Worm (Caenorhabditis elegans) whole organism, mixed stage, embryonic: ENCODE results near the gene T05C12.1.

Source experiments
- ces-1 ChIP-seq: fragments of 150-350 bp; optimal IDR thresholded peaks from 2 replicates; lab custom pipeline; 2014; ENCODE audit warnings: missing biosample characterization, missing genetic modification reagents, missing genetic modification characterization
- elt-1 ChIP-seq: sonication (generic microtip); optimal IDR thresholded peaks from 2 replicates; lab custom pipeline; 2017; ENCODE audit warnings: missing genetic modification characterization, mild to moderate bottlenecking, missing compliant biosample characterization, antibody characterized with exemption, moderate library complexity, borderline replicate concordance; ENCODE audit not compliant: insufficient read depth
- nhr-237 ChIP-seq: fragments of 150-350 bp; optimal IDR thresholded peaks from 2 replicates; lab custom pipeline; 2014; ENCODE audit warnings: missing biosample characterization, missing genetic modification characterization
- nhr-28 ChIP-seq: fragments of 150-350 bp; optimal IDR thresholded peaks from 2 replicates; lab custom pipeline; 2014; ENCODE audit warnings: missing biosample characterization, missing genetic modification characterization
- nhr-76 ChIP-seq: sonication (generic microtip); optimal IDR thresholded peaks from 2 replicates; lab custom pipeline; 2017; ENCODE audit warnings: missing biosample characterization, missing genetic modification characterization
- snpc-4 ChIP-seq: fragments of 150-350 bp; optimal IDR thresholded peaks from 2 replicates; lab custom pipeline; 2014; ENCODE audit warnings: missing biosample characterization, missing genetic modification characterization
- unc-39 ChIP-seq: fragments of 150-350 bp; optimal IDR thresholded peaks from 2 replicates; lab custom pipeline; 2014; ENCODE audit warnings: missing biosample characterization, missing genetic modification characterization
- unc-62 ChIP-seq: fragments of 150-350 bp; optimal IDR thresholded peaks from 2 replicates; lab custom pipeline; 2014; ENCODE audit warnings: missing biosample characterization, missing genetic modification reagents, missing genetic modification characterization
- ztf-11 ChIP-seq: fragments of 150-350 bp; optimal IDR thresholded peaks from 2 replicates; lab custom pipeline; 2014; ENCODE audit warnings: missing biosample characterization, missing genetic modification characterization

ce11 chrII:8193922-8194321 lies 20.4 kb downstream of the T05C12.1 start:
- TF ChIP-seq nhr-76 (tag; lab: Kevin White, UChicago), result no peak
- no peak for TF ChIP-seq ces-1 (GFP tag; lab: Kevin White, UChicago)
- no peak for TF ChIP-seq unc-62 (GFP tag; lab: Kevin White, UChicago)
- TF ChIP-seq nhr-28 (tag; lab: Kevin White, UChicago), result no peak
- TF ChIP-seq unc-39, result no peak
- no peak for TF ChIP-seq snpc-4
- no peak for TF ChIP-seq elt-1 (tag; lab: Kevin White, UChicago)
- TF ChIP-seq ztf-11 (tag; lab: Kevin White, UChicago), result no peak
- no peak for TF ChIP-seq nhr-237
